Worm (Caenorhabditis elegans) whole organism, L4 larva: Measurements from ENCODE around the gene C18D11.7.

ENCODE experiments used
- T20F7.1 ChIP-seq: fragments of 200-800 bp; sonication (Bioruptor generic); optimal IDR thresholded peaks from 2 replicates; lab custom pipeline; 2018; ENCODE audit warnings: mild to moderate bottlenecking, missing genetic modification characterization, missing compliant biosample characterization
- ZK337.2 ChIP-seq: fragments of 200-800 bp; sonication (Bioruptor generic); IDR thresholded peaks from 2 replicates; pipeline ENCODE4 v1.3.6; 2022; ENCODE audit warnings: missing genetic modification reagents, missing genetic modification characterization, missing compliant biosample characterization
- aha-1 ChIP-seq: fragments of 150-350 bp; peaks from one replicate; lab custom pipeline; 2014; ENCODE audit warnings: missing biosample characterization, missing genetic modification characterization
- ama-1 ChIP-seq: fragments of 150-350 bp; optimal IDR thresholded peaks from 2 replicates; lab custom pipeline; 2014; ENCODE audit warnings: inconsistent platforms, mixed read lengths
- ceh-28 ChIP-seq: fragments of 150-350 bp; optimal IDR thresholded peaks from 2 replicates; lab custom pipeline; 2014; ENCODE audit warnings: missing biosample characterization, missing genetic modification reagents, missing genetic modification characterization
- ctbp-1 ChIP-seq: fragments of 200-800 bp; sonication (Bioruptor generic); IDR thresholded peaks from 2 replicates; pipeline ENCODE4 v1.3.6; 2022; ENCODE audit warnings: missing genetic modification reagents, missing genetic modification characterization, missing compliant biosample characterization
- dpl-1 ChIP-seq: fragments of 150-350 bp; optimal IDR thresholded peaks from 2 replicates; lab custom pipeline; 2014; ENCODE audit warnings: missing biosample characterization, missing genetic modification reagents, missing genetic modification characterization
- egl-27 ChIP-seq: sonication (generic microtip); optimal IDR thresholded peaks from 3 replicates; lab custom pipeline; 2017; ENCODE audit warnings: missing biosample characterization, missing genetic modification reagents, missing genetic modification characterization
- hif-1 ChIP-seq, 2 experiments: sonication (generic microtip); optimal IDR thresholded peaks; 2 replicates each; lab custom pipeline; 2016 to 2017; ENCODE audit warnings: missing compliant biosample characterization in 2 of 2, missing genetic modification characterization in 2 of 2, missing genetic modification reagents in 2 of 2, missing genotype in 2 of 2, mild to moderate bottlenecking in 1 of 2
- hlh-11 ChIP-seq: fragments of 200-800 bp; sonication (Bioruptor generic); optimal IDR thresholded peaks from 2 replicates; lab custom pipeline; 2018; ENCODE audit warnings: mild to moderate bottlenecking, missing genetic modification characterization, missing compliant biosample characterization
- hlh-30 ChIP-seq: sonication (generic microtip); optimal IDR thresholded peaks from 2 replicates; lab custom pipeline; 2017; ENCODE audit warnings: antibody characterized with exemption, mild to moderate bottlenecking, missing genetic modification characterization, missing compliant biosample characterization; ENCODE audit not compliant: insufficient read depth
- hmg-1.1 ChIP-seq: fragments of 200-800 bp; sonication (Bioruptor generic); IDR thresholded peaks from 2 replicates; pipeline ENCODE4 v1.3.6; 2022; ENCODE audit warnings: missing genetic modification reagents, missing genetic modification characterization, missing compliant biosample characterization
- lin-13 ChIP-seq: fragments of 150-350 bp; optimal IDR thresholded peaks from 2 replicates; lab custom pipeline; 2014; ENCODE audit warnings: missing biosample characterization, missing genetic modification reagents, missing genetic modification characterization
- lin-38 ChIP-seq: fragments of 200-800 bp; sonication (Bioruptor generic); IDR thresholded peaks from 2 replicates; pipeline ENCODE4 v1.3.6; 2022; ENCODE audit warnings: missing genetic modification reagents, missing genetic modification characterization, missing compliant biosample characterization
- lsy-2 ChIP-seq, 2 experiments: fragments of 150-350 bp in 1 of 2; sonication (generic microtip) in 1 of 2; optimal IDR thresholded peaks; 2 replicates each; lab custom pipeline; 2014 to 2017; ENCODE audit warnings: missing biosample characterization in 2 of 2, missing genetic modification characterization in 2 of 2
- mdl-1 ChIP-seq, 2 experiments: fragments of 150-350 bp in 1 of 2; sonication (generic microtip) in 1 of 2; optimal IDR thresholded peaks; 2 replicates each; lab custom pipeline; 2014 to 2017; ENCODE audit warnings: missing biosample characterization in 2 of 2, missing genetic modification characterization in 2 of 2
- mep-1 ChIP-seq: fragments of 150-350 bp; sonication (generic microtip); optimal IDR thresholded peaks from 3 replicates; lab custom pipeline; 2014; ENCODE audit warnings: missing biosample characterization, missing genetic modification characterization
- mes-2 ChIP-seq: sonication (generic microtip); optimal IDR thresholded peaks from 2 replicates; lab custom pipeline; 2016; ENCODE audit warnings: missing genotype, mild to moderate bottlenecking, missing genetic modification characterization, missing compliant biosample characterization; ENCODE audit not compliant: poor library complexity, severe bottlenecking
- mxl-3 ChIP-seq: fragments of 200-800 bp; sonication (Bioruptor generic); optimal IDR thresholded peaks from 2 replicates; lab custom pipeline; 2018; ENCODE audit warnings: mild to moderate bottlenecking, missing genetic modification characterization, missing compliant biosample characterization
- nhr-11 ChIP-seq: fragments of 150-350 bp; optimal IDR thresholded peaks from 2 replicates; lab custom pipeline; 2014; ENCODE audit warnings: missing biosample characterization, missing genetic modification characterization
- nhr-237 ChIP-seq: sonication (generic microtip); optimal IDR thresholded peaks from 2 replicates; lab custom pipeline; 2017; ENCODE audit warnings: missing biosample characterization, missing genetic modification characterization
- nhr-48 ChIP-seq: sonication (generic microtip); optimal IDR thresholded peaks from 2 replicates; lab custom pipeline; 2016; ENCODE audit warnings: mild to moderate bottlenecking, missing genetic modification characterization, missing compliant biosample characterization
- set-16 ChIP-seq: fragments of 200-800 bp; sonication (Bioruptor generic); IDR thresholded peaks from 2 replicates; pipeline ENCODE4 v1.3.6; 2022; ENCODE audit warnings: missing genetic modification reagents, missing genetic modification characterization, missing compliant biosample characterization
- snpc-1.2 ChIP-seq: fragments of 200-800 bp; sonication (Bioruptor generic); IDR thresholded peaks from 2 replicates; pipeline ENCODE4 v1.3.6; 2022; ENCODE audit warnings: missing genetic modification reagents, missing genetic modification characterization, missing compliant biosample characterization
- spr-3 ChIP-seq: fragments of 200-800 bp; sonication (Bioruptor generic); optimal IDR thresholded peaks from 2 replicates; lab custom pipeline; 2018; ENCODE audit warnings: mild to moderate bottlenecking, missing genetic modification characterization, missing compliant biosample characterization
- tag-97 ChIP-seq: fragments of 200-800 bp; sonication (Bioruptor generic); IDR thresholded peaks from 2 replicates; pipeline ENCODE4 v1.3.6; 2022; ENCODE audit warnings: missing genetic modification characterization, missing compliant biosample characterization
- unc-130 ChIP-seq: sonication (generic microtip); optimal IDR thresholded peaks from 2 replicates; lab custom pipeline; 2016; ENCODE audit warnings: missing genetic modification reagents, missing genetic modification characterization, missing compliant biosample characterization
- unc-39 ChIP-seq: sonication (generic microtip); optimal IDR thresholded peaks from 2 replicates; lab custom pipeline; 2017; ENCODE audit warnings: missing biosample characterization, missing genetic modification characterization
- unc-62 ChIP-seq, 3 experiments: fragments of 150-350 bp in 1 of 3; sonication (generic microtip); optimal IDR thresholded peaks in 2 of 3; peaks in 1 of 3; 1 replicate in 1 of 3; 2 replicates in 2 of 3; lab custom pipeline; 2014 to 2017; ENCODE audit warnings: missing biosample characterization in 3 of 3, missing genetic modification characterization in 3 of 3, missing genetic modification reagents in 3 of 3, missing genotype in 1 of 3
- vab-7 ChIP-seq: fragments of 200-800 bp; sonication (Bioruptor generic); IDR thresholded peaks from 2 replicates; pipeline ENCODE4 v1.3.6; 2022; ENCODE audit warnings: missing genetic modification reagents, missing genetic modification characterization, missing compliant biosample characterization
- zip-2 ChIP-seq: fragments of 150-350 bp; optimal IDR thresholded peaks from 2 replicates; lab custom pipeline; 2014; ENCODE audit warnings: missing biosample characterization, missing genetic modification characterization

C18D11.7 gene

DNA sequence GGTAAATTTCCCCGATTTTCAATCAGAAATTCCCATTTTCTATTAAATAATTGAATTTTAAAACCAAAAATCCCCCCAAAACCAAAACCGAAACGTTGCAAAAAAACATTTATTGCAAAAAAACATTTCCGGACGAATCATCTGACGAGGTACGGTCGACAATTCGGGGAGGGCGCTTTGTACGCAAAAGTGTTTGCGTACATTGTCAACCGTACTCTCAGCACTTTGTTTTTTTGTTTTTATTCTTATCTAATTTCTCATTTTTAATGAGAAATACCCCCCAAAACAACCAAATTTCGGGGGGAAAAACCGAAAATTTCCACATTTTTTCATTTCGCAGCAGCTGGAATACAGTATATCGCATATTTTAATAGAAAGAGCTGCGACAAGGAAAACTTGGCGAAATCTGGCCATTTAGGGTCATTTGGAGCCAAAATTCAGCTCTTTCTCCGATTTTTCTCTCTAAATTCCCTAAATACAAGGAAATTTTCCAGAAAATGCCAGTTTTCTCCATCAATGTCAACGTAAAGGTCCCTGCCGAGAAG lies 41.1 kb upstream of the C18D11.7 start, which contains the start of gene mif-1 (continued):
- TF ChIP-seq unc-130 (GFP tag; lab: Kevin White, UChicago) (no peak), zip-2 (tag; lab: Kevin White, UChicago) (no peak), unc-39 (no peak)

DNA sequence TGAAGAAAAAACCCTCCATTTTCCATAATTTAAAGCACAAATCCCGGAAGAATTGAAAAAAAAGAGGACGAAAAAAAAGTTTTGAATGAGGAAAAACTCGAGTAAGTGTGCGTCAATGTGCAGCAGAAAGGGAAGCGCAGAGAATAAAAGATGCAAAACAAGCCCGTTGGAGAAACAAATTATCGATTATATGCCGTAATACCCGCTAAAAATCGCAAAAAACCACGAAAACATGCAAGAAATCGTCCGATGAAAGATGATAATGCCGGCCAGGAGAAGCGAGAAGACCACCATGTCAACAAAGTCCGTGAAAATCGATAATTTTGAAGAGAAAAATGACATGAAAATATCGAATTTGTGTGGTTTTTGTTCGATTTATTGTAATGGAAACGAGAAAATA lies 40.4 kb upstream of the C18D11.7 start:
- TF ChIP-seq ama-1 (lab: Kevin White, UChicago) = no peak
- peak; percentile 48 for TF ChIP-seq ceh-28
- TF ChIP-seq lsy-2 (tag; optimal IDR thresholded peaks at IDR 0.05; lab: Kevin White, UChicago) = peak in 1 of 2 experiments; percentile 9
- TF ChIP-seq ctbp-1 (GFP tag; lab: Robert Waterston, UW) = no peak
- peak in 1 of 2 experiments; percentile 43 for TF ChIP-seq unc-62 (GFP tag; optimal IDR thresholded peaks at IDR 0.05 in 1 of 2; lab: Kevin White, UChicago)
- no peak for TF ChIP-seq unc-62 (tag; optimal IDR thresholded peaks at IDR 0.05; lab: Kevin White, UChicago)
- TF ChIP-seq mep-1 (tag; lab: Kevin White, UChicago) = no peak

DNA sequence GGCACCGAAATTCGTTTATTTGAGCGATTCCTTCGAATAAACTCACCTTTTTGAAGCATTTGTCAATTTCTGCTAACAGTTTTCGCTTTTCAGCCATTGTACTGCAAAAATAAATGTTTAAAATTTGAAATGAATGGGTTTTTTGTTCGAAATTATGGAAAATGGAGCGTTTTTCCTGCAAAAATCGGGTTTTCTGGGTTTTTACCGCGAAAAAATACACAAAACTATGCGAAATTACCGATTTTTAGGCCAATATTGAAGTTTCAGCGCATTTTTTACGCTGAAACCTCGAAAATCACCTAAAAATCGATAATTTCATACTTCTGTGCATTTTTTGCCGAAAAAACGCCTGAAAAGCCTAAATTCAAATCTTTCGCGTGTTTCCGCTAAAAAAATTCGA lies 39.8 kb upstream of the C18D11.7 start, which contains the start of gene ntl-3:
Gene ntl-3, minus strand, starts transcription at position 101 of the 400 bp plus-strand sequence.
- TF ChIP-seq aha-1 (tag; lab: Kevin White, UChicago) = peak; percentile 73
- no peak for TF ChIP-seq nhr-48

DNA sequence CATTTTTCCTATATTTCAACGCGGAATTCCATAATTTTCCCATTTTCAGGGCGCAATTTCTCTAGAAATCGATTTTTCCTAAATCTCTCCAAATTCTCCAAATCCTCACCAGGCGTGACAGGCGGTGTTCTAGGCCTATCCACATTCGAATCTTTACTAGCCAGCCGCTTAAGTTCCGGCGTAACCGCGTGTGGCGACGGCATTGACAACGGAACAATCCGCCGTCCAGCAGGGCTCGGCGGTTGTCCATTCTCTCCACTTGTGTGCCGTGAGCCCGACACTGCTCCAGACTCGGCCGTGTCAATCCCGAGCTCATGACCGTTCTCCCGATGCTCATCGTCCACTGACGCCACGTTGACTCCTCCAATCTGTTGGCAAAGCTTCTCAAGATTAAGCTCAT lies 36.4 kb upstream of the C18D11.7 start:
- TF ChIP-seq unc-62 (GFP tag; optimal IDR thresholded peaks at IDR 0.05 in 1 of 2; lab: Kevin White, UChicago) = peak in 1 of 2 experiments; percentile 72
- TF ChIP-seq unc-62 (tag; optimal IDR thresholded peaks at IDR 0.05; lab: Kevin White, UChicago) = no peak
- no peak for TF ChIP-seq snpc-1.2
- TF ChIP-seq set-16 = peak; percentile 56; the same call in 1 of the 2 replicates

DNA sequence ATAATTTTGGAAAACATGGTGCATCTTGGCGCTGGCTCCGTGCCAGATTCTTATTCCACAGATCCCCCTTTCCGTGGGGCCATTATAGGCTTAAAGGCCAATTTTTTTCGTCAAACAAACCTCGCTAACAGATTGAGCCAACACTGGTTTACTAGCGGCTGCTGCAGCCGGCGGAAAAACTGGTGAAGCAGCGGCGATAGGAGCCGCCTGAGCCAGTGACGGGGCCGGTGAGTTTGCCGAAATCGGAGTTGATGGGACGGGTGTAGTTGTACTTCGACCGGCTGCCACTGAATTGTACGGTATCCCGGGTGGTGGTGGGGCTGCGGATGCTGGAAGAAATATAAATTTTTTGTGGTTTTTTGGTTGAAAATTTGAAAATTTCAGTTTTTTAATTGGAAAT lies 35.1 kb upstream of the C18D11.7 start:
- TF ChIP-seq T20F7.1 (GFP tag; lab: Kevin White, UChicago) (no peak), nhr-237 (tag; lab: Kevin White, UChicago) (no peak), lin-13 (GFP tag; lab: Kevin White, UChicago) (no peak), set-16 (peak; percentile 68)

DNA sequence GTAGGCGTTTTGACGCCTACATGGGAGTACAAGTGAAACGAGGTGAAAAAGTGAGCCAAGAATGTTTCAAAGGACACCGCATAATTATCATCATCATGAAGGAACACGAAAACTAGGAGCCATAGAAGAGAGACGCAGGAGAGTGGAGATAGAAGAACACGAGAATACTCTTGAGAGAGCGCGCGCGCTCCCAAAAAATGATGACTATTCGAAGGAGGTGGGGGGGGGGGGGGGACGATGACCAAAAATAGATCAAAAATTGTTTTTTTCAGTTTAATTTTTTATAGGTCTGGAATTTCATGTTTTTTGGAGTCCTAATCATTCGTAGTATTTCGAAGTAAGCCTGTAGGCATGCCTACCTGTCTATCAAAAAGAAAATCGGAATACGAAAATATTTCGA lies 30.1 kb upstream of the C18D11.7 start:
- no peak for TF ChIP-seq dpl-1 (GFP tag; lab: Kevin White, UChicago)
- TF ChIP-seq hlh-30 (tag; lab: Kevin White, UChicago) = peak; percentile 86
- peak; percentile 33 for TF ChIP-seq lin-38 (GFP tag; lab: Robert Waterston, UW)
- TF ChIP-seq mdl-1 (tag; optimal IDR thresholded peaks at IDR 0.05; lab: Kevin White, UChicago) = peak in 1 of 2 experiments; percentile 44
- no peak for TF ChIP-seq snpc-1.2

DNA sequence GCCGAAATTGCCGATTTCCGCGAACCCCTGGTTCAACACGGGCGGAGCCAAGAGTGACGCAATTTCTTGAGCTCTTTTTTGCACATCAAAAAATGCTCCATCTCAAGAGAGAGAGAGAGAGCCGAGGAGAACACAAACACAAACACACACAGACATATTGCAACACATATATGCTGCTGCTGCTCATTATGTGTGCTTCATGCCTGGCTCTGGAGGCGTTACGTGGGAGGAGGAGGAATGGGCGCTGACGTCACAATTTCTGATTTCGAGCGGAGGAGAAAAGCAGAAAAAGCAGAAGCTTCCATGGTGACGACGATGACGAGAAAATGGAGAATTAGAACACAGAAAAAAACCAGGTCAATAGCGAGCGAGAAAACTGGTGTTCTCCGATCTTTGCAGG lies 29.5 kb upstream of the C18D11.7 start:
- TF ChIP-seq spr-3 (no peak), hlh-30 (tag; lab: Kevin White, UChicago) (peak; percentile 9), mep-1 (tag; lab: Kevin White, UChicago) (peak; percentile 32), ctbp-1 (GFP tag; lab: Robert Waterston, UW) (no peak), lsy-2 (tag; optimal IDR thresholded peaks at IDR 0.05; lab: Kevin White, UChicago) (peak in 1 of 2 experiments; percentile 51), mes-2 (tag; lab: Kevin White, UChicago) (peak; percentile 41), egl-27 (tag; lab: Kevin White, UChicago) (no peak), mdl-1 (tag; optimal IDR thresholded peaks at IDR 0.05; lab: Kevin White, UChicago) (peak in 1 of 2 experiments; percentile 33), set-16 (0 out of 2 replicates have a peak, but pooled peaks have one; percentile 19), nhr-11 (tag; lab: Kevin White, UChicago) (peak; percentile 9), hif-1 (tag; optimal IDR thresholded peaks at IDR 0.05; lab: Kevin White, UChicago) (peak in 1 of 2 experiments; percentile 10), vab-7 (no peak), tag-97 (GFP tag; lab: Robert Waterston, UW) (no peak), aha-1 (tag; lab: Kevin White, UChicago) (peak; percentile 66), hmg-1.1 (GFP tag; lab: Robert Waterston, UW) (peak; percentile 25; the same call in 1 of the 2 replicates), mxl-3 (GFP tag; lab: Kevin White, UChicago) (peak; percentile 4), ZK337.2 (GFP tag; lab: Robert Waterston, UW) (0 out of 2 replicates have a peak, but pooled peaks have one; percentile 2), hlh-11 (peak; percentile 9), unc-62 (GFP tag; optimal IDR thresholded peaks at IDR 0.05 in 1 of 2; lab: Kevin White, UChicago) (peak in 1 of 2 experiments; percentile 50), unc-62 (tag; optimal IDR thresholded peaks at IDR 0.05; lab: Kevin White, UChicago) (no peak)
